Worm (Caenorhabditis elegans): ENCODE measurements around the gene mrpl-53.

DNA sequence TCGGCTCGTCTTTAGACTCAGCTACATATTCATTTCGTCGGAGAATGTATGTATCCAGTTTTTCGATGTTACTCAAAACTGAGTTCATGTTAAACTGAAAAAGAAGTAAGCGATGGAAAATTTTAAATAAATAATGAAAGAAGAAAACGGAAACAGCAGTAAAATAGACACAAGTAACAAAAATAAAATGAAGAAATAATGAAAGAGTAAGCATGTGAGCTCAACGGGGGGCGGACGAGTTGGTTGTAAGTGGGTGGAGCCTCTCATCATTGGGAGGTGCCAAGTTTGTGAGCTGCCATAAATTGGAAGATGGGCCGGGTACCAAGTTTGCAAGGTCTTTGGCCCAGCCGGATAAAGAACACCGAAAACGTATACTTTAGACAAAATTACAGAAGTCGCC lies 14.0 kb upstream of the mrpl-53 start, which contains the start of gene wee-1.1:
- TF ChIP-seq elt-3 (tag; optimal IDR thresholded peaks at IDR 0.05) (no peak), mab-5 (tag; optimal IDR thresholded peaks at IDR 0.05) (no peak)
